In genomic region chrII:5660736-5661734, ce11 we compare ENCODE assay signal across 1 worm cellular context.
A peak's percentile ranks its signal among the peaks of the same experiment; 100 is the strongest.
TF ChIP-seq lines count a peak whose summit lies in the region.

Gene ift-43, minus strand, starts transcription at chrII:5660786.
Gene mdt-26, plus strand, starts transcription at chrII:5661181.

TF ChIP-seq in whole organism, L4 larva, 104 proteins besides CTCF, POLR2A, EP300 and RAD21 (continued from another document):
- TF ChIP-seq F44E2.7 (GFP tag; IDR thresholded peaks at IDR 0.05; lab: Robert Waterston, UW) (0 out of 2 replicates have a peak, but pooled peaks have one; percentile 41), rbr-2 (tag; optimal IDR thresholded peaks at IDR 0.05; lab: Kevin White, UChicago) (peak; percentile 76), mdt-29 (GFP tag; IDR thresholded peaks at IDR 0.05; lab: Robert Waterston, UW) (peak; percentile 65; the same call in 1 of the 2 replicates), ztf-11 (tag; optimal IDR thresholded peaks at IDR 0.05; lab: Kevin White, UChicago) (no peak), daf-19 (GFP tag; conservative IDR thresholded peaks at IDR 0.05; lab: Robert Waterston, UW) (peak; percentile 91), nhr-10 (tag; optimal IDR thresholded peaks at IDR 0.05; lab: Kevin White, UChicago) (no peak), F10B5.3 (tag; optimal IDR thresholded peaks at IDR 0.05; lab: Kevin White, UChicago) (peak; percentile 42), mxl-3 (GFP tag; optimal IDR thresholded peaks at IDR 0.05; lab: Kevin White, UChicago) (peak; percentile 47), hlh-11 (tag; optimal IDR thresholded peaks at IDR 0.05; lab: Kevin White, UChicago) (peak; percentile 53), ceh-82 (tag; optimal IDR thresholded peaks at IDR 0.05; lab: Kevin White, UChicago) (peak; percentile 34), pqm-1 (tag; optimal IDR thresholded peaks at IDR 0.05; lab: Kevin White, UChicago) (no peak), daf-16 (GFP tag; optimal IDR thresholded peaks at IDR 0.05; lab: Kevin White, UChicago) (peak; percentile 36 to 59), daf-16 (tag; optimal IDR thresholded peaks at IDR 0.05; lab: Kevin White, UChicago) (peak; percentile 47), lin-29 (GFP tag; IDR thresholded peaks at IDR 0.05; lab: Robert Waterston, UW) (peak; percentile 49; the same call in 1 of the 2 replicates), ceh-62 (tag; optimal IDR thresholded peaks at IDR 0.05; lab: Kevin White, UChicago) (no peak), Y75B8A.6 (GFP tag; IDR thresholded peaks at IDR 0.05; lab: Robert Waterston, UW) (peak; percentile 73; the same call in 1 of the 2 replicates), ZK337.2 (GFP tag; IDR thresholded peaks at IDR 0.05; lab: Robert Waterston, UW) (no peak), aha-1 (tag; lab: Kevin White, UChicago) (peak; percentile 99), zag-1 (tag; optimal IDR thresholded peaks at IDR 0.05; lab: Kevin White, UChicago) (no peak), set-16 (GFP tag; IDR thresholded peaks at IDR 0.05; lab: Robert Waterston, UW) (peak; percentile 99), nhr-48 (tag; optimal IDR thresholded peaks at IDR 0.05; lab: Kevin White, UChicago) (peak; percentile 35), tra-1 (GFP tag; IDR thresholded peaks at IDR 0.05; lab: Robert Waterston, UW) (peak; percentile 46; the same call in 1 of the 2 replicates), nhr-237 (tag; optimal IDR thresholded peaks at IDR 0.05; lab: Kevin White, UChicago) (no peak), gei-8 (GFP tag; optimal IDR thresholded peaks at IDR 0.05; lab: Kevin White, UChicago) (no peak), snpc-4 (tag; optimal IDR thresholded peaks at IDR 0.05; lab: Kevin White, UChicago) (no peak), dmd-6 (GFP tag; IDR thresholded peaks at IDR 0.05; lab: Robert Waterston, UW) (peak; percentile 70), dpl-1 (GFP tag; optimal IDR thresholded peaks at IDR 0.05; lab: Kevin White, UChicago) (peak; percentile 40), ces-1 (GFP tag; optimal IDR thresholded peaks at IDR 0.05; lab: Kevin White, UChicago) (no peak), pha-4 (GFP tag; IDR thresholded peaks at IDR 0.05; lab: Robert Waterston, UW) (peak; percentile 72; the same call in 1 of the 2 replicates), pha-4 (tag; optimal IDR thresholded peaks at IDR 0.05; lab: Kevin White, UChicago) (no peak), Y105C5A.15 (GFP tag; IDR thresholded peaks at IDR 0.05; lab: Robert Waterston, UW) (no peak), egl-43 (GFP tag; IDR thresholded peaks at IDR 0.05; lab: Robert Waterston, UW) (peak; percentile 95)
